Fruit fly (Drosophila melanogaster) whole organism, adult: ENCODE results near the gene CG17826.

Experiments used
- CG11617 ChIP-seq: fragments of 200-800 bp; sonication (Bioruptor generic); optimal IDR thresholded peaks from 2 replicates; lab custom pipeline; 2017; ENCODE audit warnings: mild to moderate bottlenecking, missing biosample characterization, missing genetic modification reagents, missing genetic modification characterization
- CG12768 ChIP-seq: fragments of 200-800 bp; sonication (Bioruptor generic); optimal IDR thresholded peaks from 2 replicates; lab custom pipeline; 2017; ENCODE audit warnings: missing biosample characterization, missing genetic modification characterization, mild to moderate bottlenecking, moderate library complexity, missing genetic modification reagents
- CG14711 ChIP-seq: fragments of 200-800 bp; sonication (Bioruptor generic); optimal IDR thresholded peaks from 2 replicates; lab custom pipeline; 2018; ENCODE audit warnings: missing biosample characterization, mild to moderate bottlenecking, missing genetic modification characterization, moderate library complexity
- CG1620 ChIP-seq: fragments of 200-800 bp; sonication (Bioruptor generic); optimal IDR thresholded peaks from 2 replicates; lab custom pipeline; 2016; ENCODE audit warnings: missing biosample characterization, missing genetic modification characterization
- CG33017 ChIP-seq: fragments of 200-800 bp; sonication (Bioruptor generic); optimal IDR thresholded peaks from 2 replicates; lab custom pipeline; 2018; ENCODE audit warnings: missing biosample characterization, mild to moderate bottlenecking, missing genetic modification characterization, moderate library complexity
- CG5204 ChIP-seq: fragments of 200-800 bp; sonication (Bioruptor generic); optimal IDR thresholded peaks from 2 replicates; lab custom pipeline; 2016; ENCODE audit warnings: missing biosample characterization, missing genetic modification characterization
- CG7045 ChIP-seq: fragments of 200-800 bp; sonication (Bioruptor generic); optimal IDR thresholded peaks from 2 replicates; lab custom pipeline; 2017; ENCODE audit warnings: missing biosample characterization, mild to moderate bottlenecking, missing genetic modification characterization
- CG7101 ChIP-seq: fragments of 200-800 bp; sonication (Bioruptor generic); optimal IDR thresholded peaks from 2 replicates; lab custom pipeline; 2018; ENCODE audit warnings: missing biosample characterization, mild to moderate bottlenecking, missing genetic modification characterization, moderate library complexity
- Clk ChIP-seq: fragments of 200-800 bp; sonication (Bioruptor generic); optimal IDR thresholded peaks from 2 replicates; lab custom pipeline; 2017; ENCODE audit warnings: missing biosample characterization, missing genetic modification characterization
- Crg-1 ChIP-seq: fragments of 200-800 bp; sonication (Bioruptor generic); optimal IDR thresholded peaks from 2 replicates; lab custom pipeline; 2016; ENCODE audit warnings: missing biosample characterization, missing genetic modification characterization
- Hr96 ChIP-seq: fragments of 200-800 bp; sonication (Bioruptor generic); optimal IDR thresholded peaks from 2 replicates; lab custom pipeline; 2016; ENCODE audit warnings: missing biosample characterization, missing genetic modification characterization
- Mnt ChIP-seq: fragments of 200-800 bp; sonication (Bioruptor generic); optimal IDR thresholded peaks from 2 replicates; lab custom pipeline; 2016; ENCODE audit warnings: missing biosample characterization, mild to moderate bottlenecking, missing genetic modification characterization
- bab1 ChIP-seq: fragments of 200-800 bp; sonication (Bioruptor generic); optimal IDR thresholded peaks from 3 replicates; lab custom pipeline; 2019; ENCODE audit warnings: missing biosample characterization, mild to moderate bottlenecking, missing genetic modification characterization, moderate library complexity
- cic ChIP-seq: fragments of 200-800 bp; sonication (Bioruptor generic); optimal IDR thresholded peaks from 2 replicates; lab custom pipeline; 2017; ENCODE audit warnings: missing biosample characterization, mild to moderate bottlenecking, missing genetic modification characterization, moderate library complexity
- cnc ChIP-seq, 2 experiments: fragments of >200 bp; optimal IDR thresholded peaks; 2 replicates each; lab custom pipeline; 2017
- kay ChIP-seq: fragments of 200-800 bp; sonication (Bioruptor generic); peaks from one replicate; lab custom pipeline; 2016; ENCODE audit warnings: missing biosample characterization, missing genetic modification characterization, borderline replicate concordance
- ovo ChIP-seq: fragments of 200-800 bp; sonication (Bioruptor generic); optimal IDR thresholded peaks from 2 replicates; lab custom pipeline; 2016; ENCODE audit warnings: missing biosample characterization, missing genetic modification characterization
- pad ChIP-seq: fragments of 200-800 bp; sonication (Bioruptor generic); optimal IDR thresholded peaks from 3 replicates; lab custom pipeline; 2017; ENCODE audit warnings: missing biosample characterization, missing genetic modification characterization, mild to moderate bottlenecking, moderate library complexity, missing genetic modification reagents
- tj ChIP-seq: fragments of 200-800 bp; sonication (Bioruptor generic); optimal IDR thresholded peaks from 3 replicates; lab custom pipeline; 2017; ENCODE audit warnings: missing biosample characterization, mild to moderate bottlenecking, missing genetic modification characterization, moderate library complexity
- toe ChIP-seq: fragments of 200-800 bp; sonication (Bioruptor generic); optimal IDR thresholded peaks from 2 replicates; lab custom pipeline; 2016; ENCODE audit warnings: missing biosample characterization, missing genetic modification characterization

CG17826 gene

dm6 chr3L:11949539-11949938 lies at the start of gene CG17826:
Gene CG17826 (plus strand): TSS chr3L:11949839.
- TF ChIP-seq Hr96 (GFP tag; lab: Kevin White, UChicago), result no peak
- TF ChIP-seq Clk, result no peak
- TF ChIP-seq kay (GFP tag; lab: Kevin White, UChicago), result no peak
- no peak for TF ChIP-seq tj (GFP tag; lab: Kevin White, UChicago)
- no peak for TF ChIP-seq CG33017 (tag; lab: Kevin White, UChicago)
- no peak for TF ChIP-seq cic
- TF ChIP-seq pad (GFP tag; lab: Kevin White, UChicago), result no peak
- TF ChIP-seq ovo (GFP tag; lab: Kevin White, UChicago), result no peak
- TF ChIP-seq Crg-1 (GFP tag; lab: Kevin White, UChicago), result no peak
- no peak for TF ChIP-seq CG14711 (tag; lab: Kevin White, UChicago)
- no peak for TF ChIP-seq CG12768 (GFP tag; lab: Kevin White, UChicago)
- TF ChIP-seq CG7101 (tag; lab: Kevin White, UChicago), result no peak

- TF ChIP-seq CG12768 (GFP tag; lab: Kevin White, UChicago) (no peak), Clk (no peak), CG7101 (tag; lab: Kevin White, UChicago) (no peak), bab1 (GFP tag; lab: Kevin White, UChicago) (no peak), Mnt (GFP tag; lab: Kevin White, UChicago) (no peak), cnc (optimal IDR thresholded peaks at IDR 0.05; lab: Kevin White, UChicago) (no peak), CG11617 (GFP tag; lab: Kevin White, UChicago) (no peak)
These were observed 31.4 kb upstream of the CG17826 start for dm6 chr3L:11918217-11918616.

- TF ChIP-seq Mnt (GFP tag; lab: Kevin White, UChicago) (no peak), bab1 (GFP tag; lab: Kevin White, UChicago) (no peak), CG12768 (GFP tag; lab: Kevin White, UChicago) (no peak)
These were observed 28.4 kb upstream of the CG17826 start, which contains the start of gene CG11588 for dm6 chr3L:11921213-11921612. Gene CG11588 (plus strand): TSS chr3L:11921513.

dm6 chr3L:11924657-11925056 lies 25.0 kb upstream of the CG17826 start, which contains the start of gene SdhAL:
Gene SdhAL (minus strand): TSS chr3L:11924757.
- TF ChIP-seq Hr96 (GFP tag; lab: Kevin White, UChicago) (no peak), kay (GFP tag; lab: Kevin White, UChicago) (peak; percentile 2), tj (GFP tag; lab: Kevin White, UChicago) (no peak)

DNA sequence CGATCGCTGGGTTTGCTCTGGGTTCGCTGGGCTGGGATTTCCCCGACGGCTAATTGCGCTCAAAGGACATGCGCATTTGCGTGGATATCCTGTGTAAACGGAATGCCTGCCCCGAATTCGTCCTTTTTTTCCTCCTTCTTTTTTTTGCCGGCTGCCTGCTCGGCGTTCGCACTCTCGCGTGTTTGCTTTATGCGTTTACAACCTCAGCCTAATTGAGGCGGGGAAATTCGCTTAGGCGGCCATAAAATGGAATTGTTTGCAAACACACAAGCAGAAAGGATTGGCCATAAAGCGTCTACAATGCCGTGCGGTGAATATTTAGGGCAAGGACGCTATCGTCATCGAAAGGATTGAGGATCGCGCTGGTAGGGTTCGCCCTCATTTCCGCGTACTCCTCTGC lies 24.3 kb upstream of the CG17826 start:
- TF ChIP-seq Hr96 (GFP tag; lab: Kevin White, UChicago) (no peak), CG7045 (GFP tag; lab: Kevin White, UChicago) (no peak), bab1 (GFP tag; lab: Kevin White, UChicago) (no peak), cic (no peak), CG12768 (GFP tag; lab: Kevin White, UChicago) (no peak), tj (GFP tag; lab: Kevin White, UChicago) (no peak)

- TF ChIP-seq CG14711 (tag; lab: Kevin White, UChicago), result no peak
- TF ChIP-seq tj (GFP tag; lab: Kevin White, UChicago), result no peak
- TF ChIP-seq Hr96 (GFP tag; lab: Kevin White, UChicago), result no peak
- no peak for TF ChIP-seq cic
- TF ChIP-seq Clk, result no peak
- no peak for TF ChIP-seq Mnt (GFP tag; lab: Kevin White, UChicago)
- no peak for TF ChIP-seq Crg-1 (GFP tag; lab: Kevin White, UChicago)
- no peak for TF ChIP-seq cnc (optimal IDR thresholded peaks at IDR 0.05; lab: Kevin White, UChicago)
- no peak for TF ChIP-seq CG5204 (GFP tag; lab: Kevin White, UChicago)
- no peak for TF ChIP-seq CG12768 (GFP tag; lab: Kevin White, UChicago)
- TF ChIP-seq pad (GFP tag; lab: Kevin White, UChicago), result no peak
- TF ChIP-seq bab1 (GFP tag; lab: Kevin White, UChicago), result no peak
- TF ChIP-seq toe, result no peak
- TF ChIP-seq CG33017 (tag; lab: Kevin White, UChicago), result no peak
- TF ChIP-seq CG1620 (GFP tag; lab: Kevin White, UChicago), result no peak
- TF ChIP-seq CG7045 (GFP tag; lab: Kevin White, UChicago), result no peak
- TF ChIP-seq ovo (GFP tag; lab: Kevin White, UChicago), result no peak
These were observed 22.3 kb upstream of the CG17826 start, which contains the start of gene byn for dm6 chr3L:11927287-11927743. Gene byn (plus strand): TSS chr3L:11927693.

DNA sequence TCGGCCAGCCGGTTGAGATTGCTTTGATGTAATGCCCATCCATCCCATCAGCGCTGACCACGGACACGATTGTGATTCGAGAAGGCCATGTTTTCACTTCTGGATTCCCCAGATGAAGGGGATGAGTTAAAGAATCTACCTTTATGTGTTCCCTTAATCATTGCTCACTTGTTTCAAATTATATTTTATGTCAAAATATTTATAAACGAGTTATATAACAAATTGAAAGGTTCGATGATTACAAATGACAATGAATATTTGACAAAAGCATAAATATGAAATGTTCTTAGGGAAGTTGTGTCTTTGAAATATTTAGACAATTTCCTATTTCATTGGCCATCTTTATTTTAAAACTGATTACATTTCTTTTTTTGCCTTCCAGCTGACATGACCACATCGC lies 18.0 kb upstream of the CG17826 start:
- TF ChIP-seq CG33017 (tag; lab: Kevin White, UChicago) (no peak), cic (no peak), ovo (GFP tag; lab: Kevin White, UChicago) (no peak), pad (GFP tag; lab: Kevin White, UChicago) (no peak), tj (GFP tag; lab: Kevin White, UChicago) (no peak), kay (GFP tag; lab: Kevin White, UChicago) (no peak), Clk (no peak), CG5204 (GFP tag; lab: Kevin White, UChicago) (no peak), CG7045 (GFP tag; lab: Kevin White, UChicago) (no peak), bab1 (GFP tag; lab: Kevin White, UChicago) (no peak), Hr96 (GFP tag; lab: Kevin White, UChicago) (no peak), Crg-1 (GFP tag; lab: Kevin White, UChicago) (no peak)
